Fruit fly (Drosophila melanogaster) whole organism, embryonic: ENCODE results near the gene CG6149.
A peak's percentile ranks its signal among the peaks of the same experiment; 100 is the strongest.

Experiments used
- ATbp ChIP-seq: fragments of 200-800 bp; sonication (Bioruptor generic); optimal IDR thresholded peaks from 2 replicates; lab custom pipeline; 2017; ENCODE audit warnings: missing biosample characterization, mild to moderate bottlenecking, missing genetic modification characterization, missing genetic modification reagents
- Ada2b ChIP-seq: fragments of 200-800 bp; sonication (Bioruptor generic); IDR thresholded peaks from 2 replicates; pipeline ENCODE4 v1.3.6; 2022; ENCODE audit warnings: missing biosample characterization, missing genetic modification characterization
- Aef1 ChIP-seq: fragments of 200-800 bp; sonication (Bioruptor generic); IDR thresholded peaks from 3 replicates; pipeline ENCODE4 v1.3.6; 2022; ENCODE audit warnings: missing biosample characterization, missing genetic modification characterization
- Antp ChIP-seq: fragments of 200-800 bp; sonication (Bioruptor generic); optimal IDR thresholded peaks from 3 replicates; lab custom pipeline; 2016; ENCODE audit warnings: missing biosample characterization, missing genetic modification characterization
- CG11504 ChIP-seq: fragments of 200-800 bp; sonication (Bioruptor generic); optimal IDR thresholded peaks from 3 replicates; lab custom pipeline; 2019; ENCODE audit warnings: missing biosample characterization, mild to moderate bottlenecking, missing genetic modification characterization, moderate library complexity
- CG12744 ChIP-seq: fragments of 200-800 bp; sonication (Bioruptor generic); optimal IDR thresholded peaks from 2 replicates; lab custom pipeline; 2016; ENCODE audit warnings: missing biosample characterization, missing genetic modification characterization
- CG15269 ChIP-seq: fragments of 200-800 bp; sonication (Bioruptor generic); optimal IDR thresholded peaks from 2 replicates; lab custom pipeline; 2018; ENCODE audit warnings: missing biosample characterization, mild to moderate bottlenecking, missing genetic modification characterization, moderate library complexity
- CG1529 ChIP-seq: fragments of 200-800 bp; sonication (Bioruptor generic); optimal IDR thresholded peaks from 3 replicates; lab custom pipeline; 2018; ENCODE audit warnings: missing biosample characterization, missing genetic modification characterization
- CG2678 ChIP-seq: fragments of 200-800 bp; sonication (Bioruptor generic); optimal IDR thresholded peaks from 3 replicates; lab custom pipeline; 2019; ENCODE audit warnings: missing biosample characterization, mild to moderate bottlenecking, missing genetic modification characterization, moderate library complexity
- CG30020 ChIP-seq: fragments of 200-800 bp; optimal IDR thresholded peaks from 2 replicates; lab custom pipeline; 2019; ENCODE audit warnings: missing biosample characterization, mild to moderate bottlenecking, missing genetic modification characterization, moderate library complexity
- CG3281 ChIP-seq: fragments of 200-800 bp; sonication (Bioruptor generic); optimal IDR thresholded peaks from 3 replicates; lab custom pipeline; 2017; ENCODE audit warnings: missing biosample characterization, mild to moderate bottlenecking, missing genetic modification characterization
- CG4282 ChIP-seq: fragments of 200-800 bp; sonication (Bioruptor generic); optimal IDR thresholded peaks from 2 replicates; lab custom pipeline; 2016; ENCODE audit warnings: missing biosample characterization, missing genetic modification characterization
- CG4707 ChIP-seq: fragments of 200-800 bp; sonication (Bioruptor generic); optimal IDR thresholded peaks from 2 replicates; lab custom pipeline; 2018; ENCODE audit warnings: missing biosample characterization, mild to moderate bottlenecking, missing genetic modification characterization, moderate library complexity
- CG5180 ChIP-seq: fragments of 200-800 bp; sonication (Bioruptor generic); optimal IDR thresholded peaks from 3 replicates; lab custom pipeline; 2017; ENCODE audit warnings: missing biosample characterization, missing genetic modification characterization, mild to moderate bottlenecking, moderate library complexity, missing genetic modification reagents
- CG7839 ChIP-seq: fragments of 200-800 bp; sonication (Bioruptor generic); optimal IDR thresholded peaks from 3 replicates; lab custom pipeline; 2018; ENCODE audit warnings: missing biosample characterization, mild to moderate bottlenecking, missing genetic modification characterization, moderate library complexity
- CG8281 ChIP-seq: fragments of 200-800 bp; sonication (Bioruptor generic); optimal IDR thresholded peaks from 2 replicates; lab custom pipeline; 2018; ENCODE audit warnings: missing biosample characterization, mild to moderate bottlenecking, missing genetic modification characterization, moderate library complexity
- CG8388 ChIP-seq: fragments of 200-800 bp; sonication (Bioruptor generic); optimal IDR thresholded peaks from 2 replicates; lab custom pipeline; 2019; ENCODE audit warnings: missing biosample characterization, mild to moderate bottlenecking, missing genetic modification characterization, moderate library complexity
- Chrac-16 ChIP-seq: fragments of 200-800 bp; sonication (Bioruptor generic); optimal IDR thresholded peaks from 3 replicates; lab custom pipeline; 2016; ENCODE audit warnings: missing biosample characterization, missing genetic modification characterization
- E2f2 ChIP-seq: fragments of 200-800 bp; sonication (Bioruptor generic); IDR thresholded peaks from 2 replicates; pipeline ENCODE4 v1.3.6; 2022; ENCODE audit warnings: missing biosample characterization, missing genetic modification characterization
- Fer1 ChIP-seq: fragments of 200-800 bp; sonication (Bioruptor generic); optimal IDR thresholded peaks from 2 replicates; lab custom pipeline; 2017; ENCODE audit warnings: missing biosample characterization, mild to moderate bottlenecking, missing genetic modification characterization
- Hr3 ChIP-seq: fragments of 200-800 bp; sonication (Bioruptor generic); optimal IDR thresholded peaks from 3 replicates; lab custom pipeline; 2016; ENCODE audit warnings: missing biosample characterization, missing genetic modification characterization
- Hsf ChIP-seq: fragments of 200-800 bp; sonication (Bioruptor generic); optimal IDR thresholded peaks from 3 replicates; lab custom pipeline; 2016; ENCODE audit warnings: missing biosample characterization, missing genetic modification characterization
- Lim3 ChIP-seq: fragments of 200-800 bp; sonication (Bioruptor generic); IDR thresholded peaks from 2 replicates; pipeline ENCODE4 v1.3.6; 2022; ENCODE audit warnings: missing biosample characterization, missing genetic modification characterization
- Myb ChIP-seq: fragments of 200-800 bp; sonication (Bioruptor generic); optimal IDR thresholded peaks from 2 replicates; lab custom pipeline; 2016; ENCODE audit warnings: missing biosample characterization, missing genetic modification characterization
- Optix ChIP-seq: fragments of 200-800 bp; sonication (Bioruptor generic); IDR thresholded peaks from 3 replicates; pipeline ENCODE4 v1.3.6; 2022; ENCODE audit warnings: missing biosample characterization, missing genetic modification characterization
- PHDP ChIP-seq: fragments of 200-800 bp; sonication (Bioruptor generic); optimal IDR thresholded peaks from 3 replicates; lab custom pipeline; 2018; ENCODE audit warnings: missing biosample characterization, mild to moderate bottlenecking, missing genetic modification characterization, moderate library complexity
- Ptx1 ChIP-seq: fragments of 200-800 bp; sonication (Bioruptor generic); IDR thresholded peaks from 2 replicates; pipeline ENCODE4 v1.3.6; 2022; ENCODE audit warnings: missing biosample characterization, missing genetic modification characterization
- Sox102F ChIP-seq: fragments of 200-800 bp; sonication (Bioruptor generic); optimal IDR thresholded peaks from 2 replicates; lab custom pipeline; 2018; ENCODE audit warnings: missing biosample characterization, mild to moderate bottlenecking, missing genetic modification characterization, moderate library complexity
- bsh ChIP-seq, 2 experiments: fragments of 200-800 bp; sonication (Bioruptor generic); optimal IDR thresholded peaks; 2 replicates each; lab custom pipeline; 2017 to 2018; ENCODE audit warnings: mild to moderate bottlenecking in 2 of 2, missing biosample characterization in 2 of 2, missing genetic modification characterization in 2 of 2, moderate library complexity in 1 of 2
- btn ChIP-seq: fragments of 200-800 bp; sonication (Bioruptor generic); optimal IDR thresholded peaks from 2 replicates; lab custom pipeline; 2016; ENCODE audit warnings: missing biosample characterization, missing genetic modification characterization
- caup ChIP-seq: fragments of 200-800 bp; sonication (Bioruptor generic); optimal IDR thresholded peaks from 3 replicates; lab custom pipeline; 2017; ENCODE audit warnings: missing biosample characterization, mild to moderate bottlenecking, missing genetic modification characterization, moderate library complexity; ENCODE audit not compliant: severe bottlenecking
- dmrt99B ChIP-seq: fragments of 200-800 bp; sonication (Bioruptor generic); optimal IDR thresholded peaks from 2 replicates; lab custom pipeline; 2018; ENCODE audit warnings: missing biosample characterization, mild to moderate bottlenecking, missing genetic modification characterization, moderate library complexity
- dysf ChIP-seq: fragments of 200-800 bp; sonication (Bioruptor generic); IDR thresholded peaks from 3 replicates; pipeline ENCODE4 v1.3.6; 2022; ENCODE audit warnings: missing biosample characterization, missing genetic modification characterization
- eve ChIP-seq, 2 experiments: fragments of >200 bp; optimal IDR thresholded peaks; 2 replicates each; lab custom pipeline; 2017; ENCODE audit warnings: missing biosample characterization in 2 of 2, missing genetic modification characterization in 2 of 2
- ewg ChIP-seq: fragments of 200-800 bp; sonication (Bioruptor generic); optimal IDR thresholded peaks from 3 replicates; lab custom pipeline; 2017; ENCODE audit warnings: mild to moderate bottlenecking, missing biosample characterization, missing genetic modification reagents, missing genetic modification characterization
- fru ChIP-seq: fragments of >200 bp; optimal IDR thresholded peaks from 2 replicates; lab custom pipeline; 2017
- fu2 ChIP-seq: fragments of 200-800 bp; sonication (Bioruptor generic); optimal IDR thresholded peaks from 2 replicates; lab custom pipeline; 2016; ENCODE audit warnings: missing biosample characterization, missing genetic modification characterization
- gsb ChIP-seq: fragments of 200-800 bp; sonication (Bioruptor generic); IDR thresholded peaks from 2 replicates; pipeline ENCODE4 v1.3.6; 2022; ENCODE audit warnings: missing biosample characterization, missing genetic modification characterization
- gt ChIP-seq: fragments of 200-800 bp; sonication (Bioruptor generic); IDR thresholded peaks from 2 replicates; pipeline ENCODE4 v1.3.6; 2022; ENCODE audit warnings: missing biosample characterization, missing genetic modification characterization
- h ChIP-seq: fragments of >200 bp; optimal IDR thresholded peaks from 2 replicates; lab custom pipeline; 2017
- jigr1 ChIP-seq: fragments of 200-800 bp; sonication (Bioruptor generic); IDR thresholded peaks from 3 replicates; pipeline ENCODE4 v1.3.6; 2022; ENCODE audit warnings: missing biosample characterization, missing genetic modification characterization
- lmd ChIP-seq: fragments of 200-800 bp; sonication (Bioruptor generic); IDR thresholded peaks from 2 replicates; pipeline ENCODE4 v1.3.6; 2022; ENCODE audit warnings: missing biosample characterization, missing genetic modification characterization
- lola ChIP-seq, 3 experiments: fragments of >200 bp in 2 of 3; fragments of 200-800 bp in 1 of 3; sonication (Bioruptor generic) in 1 of 3; optimal IDR thresholded peaks; 2 replicates each; lab custom pipeline; 2017 to 2019; ENCODE audit warnings: missing biosample characterization in 3 of 3, missing genetic modification characterization in 3 of 3, mild to moderate bottlenecking in 1 of 3, moderate library complexity in 1 of 3
- nau ChIP-seq: fragments of 200-800 bp; sonication (Bioruptor generic); optimal IDR thresholded peaks from 3 replicates; lab custom pipeline; 2017; ENCODE audit warnings: missing biosample characterization, mild to moderate bottlenecking, missing genetic modification characterization, missing genetic modification reagents
- nom ChIP-seq: fragments of 200-800 bp; sonication (Bioruptor generic); optimal IDR thresholded peaks from 2 replicates; lab custom pipeline; 2017; ENCODE audit warnings: missing biosample characterization, missing genetic modification characterization, mild to moderate bottlenecking, moderate library complexity, missing genetic modification reagents
- pb ChIP-seq: fragments of 200-800 bp; sonication (Bioruptor generic); optimal IDR thresholded peaks from 3 replicates; lab custom pipeline; 2016; ENCODE audit warnings: missing biosample characterization, missing genetic modification characterization
- pnt ChIP-seq: fragments of 200-800 bp; sonication (Bioruptor generic); optimal IDR thresholded peaks from 3 replicates; lab custom pipeline; 2016; ENCODE audit warnings: missing biosample characterization, missing genetic modification characterization
- row ChIP-seq: fragments of 200-800 bp; sonication (Bioruptor generic); IDR thresholded peaks from 3 replicates; pipeline ENCODE4 v1.3.6; 2022; ENCODE audit warnings: missing biosample characterization, missing genetic modification characterization
- tap ChIP-seq: fragments of 200-800 bp; optimal IDR thresholded peaks from 3 replicates; lab custom pipeline; 2019; ENCODE audit warnings: missing biosample characterization, mild to moderate bottlenecking, missing genetic modification characterization, moderate library complexity
- wor ChIP-seq: fragments of 200-800 bp; sonication (Bioruptor generic); IDR thresholded peaks from 2 replicates; pipeline ENCODE4 v1.3.6; 2022; ENCODE audit warnings: missing biosample characterization, missing genetic modification characterization
- zfh1 ChIP-seq: fragments of 200-800 bp; sonication (Bioruptor generic); IDR thresholded peaks from 3 replicates; pipeline ENCODE4 v1.3.6; 2022; ENCODE audit warnings: missing biosample characterization, missing genetic modification characterization

The CG6149 gene

dm6 chr3L:11448935-11449334, 13.7 kb upstream of the CG6149 start (continued):
- TF ChIP-seq fu2, result peak; percentile 28
- TF ChIP-seq Sox102F, result peak; percentile 63
- peak; percentile 40 for TF ChIP-seq ATbp
- no peak for TF ChIP-seq CG8281 (tag; lab: Kevin White, UChicago)
- no peak for TF ChIP-seq gt (GFP tag; lab: Robert Waterston, UW)
- peak; percentile 58 for TF ChIP-seq dmrt99B (tag; lab: Kevin White, UChicago)
- 0 out of 3 replicates have a peak, but pooled peaks have one; percentile 46 for TF ChIP-seq jigr1
- peak; percentile 55 for TF ChIP-seq CG2678 (tag; lab: Kevin White, UChicago)
- peak; percentile 32 for TF ChIP-seq PHDP
- no peak for TF ChIP-seq CG30020
- TF ChIP-seq CG1529 (GFP tag; lab: Kevin White, UChicago), result peak; percentile 5
- TF ChIP-seq btn, result peak; percentile 22
- TF ChIP-seq pnt, result peak; percentile 46
- TF ChIP-seq CG4282, result no peak
- TF ChIP-seq wor (GFP tag; lab: Robert Waterston, UW), result peak; percentile 54
- TF ChIP-seq lola (GFP tag; optimal IDR thresholded peaks at IDR 0.05; lab: Kevin White, UChicago), result peak in 1 of 3 experiments; percentile 32
- peak; percentile 33 for TF ChIP-seq caup (GFP tag; lab: Kevin White, UChicago)
- TF ChIP-seq nom (GFP tag; lab: Kevin White, UChicago), result no peak
- peak; percentile 56 for TF ChIP-seq Antp (GFP tag; lab: Kevin White, UChicago)
- peak; percentile 21; the same call in 1 of the 2 replicates for TF ChIP-seq Lim3
- peak; percentile 5 for TF ChIP-seq CG5180 (GFP tag; lab: Kevin White, UChicago)
- TF ChIP-seq eve (GFP tag; optimal IDR thresholded peaks at IDR 0.05; lab: Kevin White, UChicago), result peak in 1 of 2 experiments; percentile 51
- TF ChIP-seq Hr3 (GFP tag; lab: Kevin White, UChicago), result peak; percentile 22
- TF ChIP-seq CG11504, result peak; percentile 64
- peak; percentile 39 for TF ChIP-seq Fer1
- TF ChIP-seq zfh1 (GFP tag; lab: Robert Waterston, UW), result peak; percentile 67; the same call in 2 of the 3 replicates
- no peak for TF ChIP-seq gsb (GFP tag; lab: Robert Waterston, UW)
- peak; percentile 66 to 71 for TF ChIP-seq bsh (GFP tag; optimal IDR thresholded peaks at IDR 0.05; lab: Kevin White, UChicago)
- peak; percentile 54; the same call in 1 of the 2 replicates for TF ChIP-seq Ada2b (GFP tag; lab: Robert Waterston, UW)
- TF ChIP-seq Aef1 (GFP tag; lab: Robert Waterston, UW), result peak; percentile 24; the same call in 1 of the 3 replicates
- TF ChIP-seq Ptx1, result peak; percentile 59
- TF ChIP-seq tap (tag; lab: Kevin White, UChicago), result peak; percentile 13
- TF ChIP-seq CG15269, result peak; percentile 40
- peak; percentile 17 for TF ChIP-seq pb (GFP tag; lab: Kevin White, UChicago)
- TF ChIP-seq CG4707 (GFP tag; lab: Kevin White, UChicago), result no peak
- peak; percentile 39 for TF ChIP-seq Chrac-16 (GFP tag; lab: Kevin White, UChicago)
- peak; percentile 61 for TF ChIP-seq lmd (GFP tag; lab: Robert Waterston, UW)
- TF ChIP-seq nau (GFP tag; lab: Kevin White, UChicago), result peak; percentile 15
- peak; percentile 24 for TF ChIP-seq CG3281 (GFP tag; lab: Kevin White, UChicago)
- peak; percentile 17 for TF ChIP-seq Myb (GFP tag; lab: Kevin White, UChicago)
- peak; percentile 8 for TF ChIP-seq CG12744 (GFP tag; lab: Kevin White, UChicago)
- peak; percentile 36 for TF ChIP-seq ewg (GFP tag; lab: Kevin White, UChicago)
- peak; percentile 77 for TF ChIP-seq row
- TF ChIP-seq fru (lab: Kevin White, UChicago), result no peak
- peak; percentile 62 for TF ChIP-seq CG7839
- TF ChIP-seq CG8388 (GFP tag; lab: Kevin White, UChicago), result peak; percentile 37
- TF ChIP-seq Hsf (GFP tag; lab: Kevin White, UChicago), result peak; percentile 52
- TF ChIP-seq dysf (GFP tag; lab: Robert Waterston, UW), result peak; percentile 71
- peak; percentile 47; the same call in 1 of the 2 replicates for TF ChIP-seq E2f2 (GFP tag; lab: Robert Waterston, UW)
- TF ChIP-seq Optix (GFP tag; lab: Robert Waterston, UW), result peak; percentile 76
- no peak for TF ChIP-seq h
